Worm (Caenorhabditis elegans): ENCODE measurements around the gene F37H8.5.

Gene F37H8.5

DNA sequence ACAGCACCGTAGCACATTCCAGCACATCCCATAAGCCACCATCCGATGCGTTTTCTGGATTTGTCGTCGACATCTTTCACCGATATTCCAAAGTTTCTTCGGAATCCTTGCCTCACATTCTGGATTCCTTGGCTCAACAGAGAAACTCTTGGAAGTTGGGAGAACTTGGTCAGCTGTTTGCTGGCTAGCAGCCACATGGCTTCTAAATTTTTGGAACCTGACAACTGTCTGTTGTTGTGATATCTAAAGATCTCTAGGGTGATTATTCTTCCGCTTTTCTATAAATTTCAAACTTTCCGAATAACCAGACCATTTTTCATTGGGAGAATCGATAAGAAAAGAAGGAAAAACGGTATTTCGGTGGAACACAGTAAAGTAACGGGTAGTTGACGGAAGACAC, 46.7 kb downstream of the F37H8.5 start, which contains the start of gene cox-15:
TSS of gene cox-15 (minus strand) at position 202 of the 400 bp plus-strand sequence.
- TF ChIP-seq unc-62 (GFP tag; optimal IDR thresholded peaks at IDR 0.05), result no peak

DNA sequence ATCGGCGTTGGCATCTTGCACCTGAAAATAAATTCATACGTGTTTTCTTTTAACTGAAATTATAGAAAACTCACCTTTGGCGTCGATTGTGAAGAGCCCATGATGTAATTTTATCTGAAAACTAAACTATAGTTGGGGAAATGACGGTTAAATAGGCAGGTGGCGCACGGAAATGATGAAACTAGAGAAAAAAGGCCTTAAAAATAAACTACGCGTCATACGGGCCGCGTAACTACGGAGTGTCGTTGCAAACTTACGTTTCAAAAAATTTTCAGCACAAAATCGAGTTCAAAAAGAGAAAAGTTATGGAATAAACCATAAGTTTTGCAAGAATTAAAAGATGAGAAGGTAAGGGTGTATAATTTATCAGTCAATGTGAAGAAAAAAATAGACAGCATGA, 48.3 kb downstream of the F37H8.5 start, which contains the start of gene cchl-1:
TSS of gene cchl-1 (minus strand) at position 114 of the 400 bp plus-strand sequence.
- TF ChIP-seq unc-62 (GFP tag; optimal IDR thresholded peaks at IDR 0.05), result no peak

DNA sequence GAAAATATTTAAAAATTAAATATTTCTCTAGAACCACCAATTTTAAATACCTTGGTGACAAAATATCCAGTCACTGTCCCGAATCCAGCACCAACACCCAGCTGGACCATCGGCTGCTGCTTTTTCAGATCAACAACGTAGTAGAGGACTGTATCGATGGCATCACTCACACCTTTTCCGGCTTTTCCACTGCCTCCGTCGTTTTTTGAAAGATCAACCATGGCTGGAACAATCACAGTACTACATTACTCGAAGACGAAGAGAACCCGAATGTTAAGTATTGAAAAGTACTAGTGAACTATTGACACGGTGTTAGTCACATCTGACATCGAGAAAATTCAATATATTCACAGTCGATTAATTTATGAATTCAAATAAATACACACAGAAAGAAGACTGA, 49.1 kb downstream of the F37H8.5 start, which contains the start of gene fndc-1:
TSS of gene fndc-1 (minus strand) at position 227 of the 400 bp plus-strand sequence.
- no peak for TF ChIP-seq unc-62 (GFP tag; optimal IDR thresholded peaks at IDR 0.05)

All from whole organism, dauer.